Worm (Caenorhabditis elegans) whole organism, late embryonic: ENCODE measurements around the gene K01A12.2.
A peak's percentile ranks its signal among the peaks of the same experiment; 100 is the strongest.

Source experiments
- C38D4.7 ChIP-seq: fragments of 200-800 bp; sonication (Bioruptor generic); optimal IDR thresholded peaks from 2 replicates; lab custom pipeline; 2018; ENCODE audit warnings: mild to moderate bottlenecking, missing genetic modification characterization, moderate library complexity, missing compliant biosample characterization
- F13H6.1 ChIP-seq: sonication (generic microtip); optimal IDR thresholded peaks from 2 replicates; lab custom pipeline; 2016; ENCODE audit warnings: missing genetic modification characterization, missing compliant biosample characterization
- K09A11.1 ChIP-seq: sonication (generic microtip); optimal IDR thresholded peaks from 2 replicates; lab custom pipeline; 2017; ENCODE audit warnings: antibody characterized with exemption, mild to moderate bottlenecking, missing genetic modification characterization, missing compliant biosample characterization; ENCODE audit not compliant: insufficient read depth
- T23F11.4 ChIP-seq: fragments of 200-800 bp; sonication (Bioruptor generic); optimal IDR thresholded peaks from 2 replicates; lab custom pipeline; 2018; ENCODE audit warnings: mild to moderate bottlenecking, missing genetic modification characterization, missing compliant biosample characterization
- Y22D7AL.16 ChIP-seq: sonication (generic microtip); optimal IDR thresholded peaks from 2 replicates; lab custom pipeline; 2016; ENCODE audit warnings: missing genetic modification characterization, missing compliant biosample characterization
- ahr-1 ChIP-seq: sonication (generic microtip); optimal IDR thresholded peaks from 2 replicates; lab custom pipeline; 2016; ENCODE audit warnings: missing genetic modification characterization, missing compliant biosample characterization
- ceh-14 ChIP-seq: sonication (generic microtip); optimal IDR thresholded peaks from 2 replicates; lab custom pipeline; 2016; ENCODE audit warnings: missing genotype, missing genetic modification characterization, missing compliant biosample characterization
- ceh-19 ChIP-seq: fragments of 200-800 bp; sonication (Bioruptor generic); optimal IDR thresholded peaks from 2 replicates; lab custom pipeline; 2018; ENCODE audit warnings: mild to moderate bottlenecking, missing genetic modification characterization, missing compliant biosample characterization
- ceh-2 ChIP-seq: sonication (generic microtip); optimal IDR thresholded peaks from 2 replicates; lab custom pipeline; 2016; ENCODE audit warnings: missing genotype, missing genetic modification characterization, missing compliant biosample characterization
- ceh-22 ChIP-seq: sonication (generic microtip); optimal IDR thresholded peaks from 2 replicates; lab custom pipeline; 2017; ENCODE audit warnings: missing biosample characterization, missing genetic modification characterization
- ceh-24 ChIP-seq: sonication (generic microtip); optimal IDR thresholded peaks from 2 replicates; lab custom pipeline; 2016; ENCODE audit warnings: mild to moderate bottlenecking, missing genetic modification characterization, missing compliant biosample characterization
- ceh-30 ChIP-seq: fragments of 150-350 bp; optimal IDR thresholded peaks from 2 replicates; lab custom pipeline; 2014; ENCODE audit warnings: missing biosample characterization, missing genetic modification characterization
- ceh-31 ChIP-seq: sonication (generic microtip); optimal IDR thresholded peaks from 2 replicates; lab custom pipeline; 2016; ENCODE audit warnings: missing genetic modification characterization, missing compliant biosample characterization
- ceh-34 ChIP-seq: sonication (generic microtip); optimal IDR thresholded peaks from 2 replicates; lab custom pipeline; 2016; ENCODE audit warnings: mild to moderate bottlenecking, missing genetic modification characterization, missing compliant biosample characterization
- ceh-45 ChIP-seq: fragments of 200-800 bp; sonication (Bioruptor generic); IDR thresholded peaks from 2 replicates; pipeline ENCODE4 v1.3.6; 2022; ENCODE audit warnings: missing genetic modification reagents, missing genetic modification characterization, missing compliant biosample characterization
- ceh-48 ChIP-seq: sonication (generic microtip); optimal IDR thresholded peaks from 2 replicates; lab custom pipeline; 2016; ENCODE audit warnings: missing genetic modification characterization, inconsistent platforms, missing compliant biosample characterization
- ceh-6 ChIP-seq: fragments of 200-800 bp; sonication (Bioruptor generic); optimal IDR thresholded peaks from 2 replicates; lab custom pipeline; 2018; ENCODE audit warnings: mild to moderate bottlenecking, missing genetic modification characterization, missing compliant biosample characterization
- ceh-9 ChIP-seq: sonication (generic microtip); optimal IDR thresholded peaks from 2 replicates; lab custom pipeline; 2016; ENCODE audit warnings: mild to moderate bottlenecking, missing genetic modification characterization, inconsistent platforms, missing compliant biosample characterization
- che-1 ChIP-seq: sonication (generic microtip); optimal IDR thresholded peaks from 2 replicates; lab custom pipeline; 2016; ENCODE audit warnings: mild to moderate bottlenecking, missing genetic modification characterization, missing compliant biosample characterization
- dmd-4 ChIP-seq: sonication (generic microtip); optimal IDR thresholded peaks from 2 replicates; lab custom pipeline; 2016; ENCODE audit warnings: borderline replicate concordance, missing genetic modification characterization, missing compliant biosample characterization
- elt-2 ChIP-seq: sonication (generic microtip); optimal IDR thresholded peaks from 2 replicates; lab custom pipeline; 2016; ENCODE audit warnings: missing genetic modification reagents, missing genetic modification characterization, missing compliant biosample characterization
- elt-4 ChIP-seq: sonication (generic microtip); optimal IDR thresholded peaks from 2 replicates; lab custom pipeline; 2016; ENCODE audit warnings: missing genetic modification characterization, missing compliant biosample characterization
- ets-4 ChIP-seq: sonication (generic microtip); optimal IDR thresholded peaks from 2 replicates; lab custom pipeline; 2016; ENCODE audit warnings: missing genetic modification characterization, missing compliant biosample characterization
- eyg-1 ChIP-seq: sonication (generic microtip); optimal IDR thresholded peaks from 2 replicates; lab custom pipeline; 2016; ENCODE audit warnings: missing genotype, missing genetic modification characterization, missing compliant biosample characterization
- fax-1 ChIP-seq: sonication (generic microtip); optimal IDR thresholded peaks from 2 replicates; lab custom pipeline; 2016; ENCODE audit warnings: missing genotype, missing genetic modification characterization, missing compliant biosample characterization
- fkh-10 ChIP-seq: fragments of 150-350 bp; optimal IDR thresholded peaks from 2 replicates; lab custom pipeline; 2014; ENCODE audit warnings: missing biosample characterization, missing genetic modification reagents, missing genetic modification characterization
- fkh-6 ChIP-seq: sonication (generic microtip); optimal IDR thresholded peaks from 2 replicates; lab custom pipeline; 2016; ENCODE audit warnings: missing genetic modification characterization, missing compliant biosample characterization
- hlh-15 ChIP-seq: sonication (generic microtip); optimal IDR thresholded peaks from 2 replicates; lab custom pipeline; 2016; ENCODE audit warnings: missing genetic modification characterization, missing compliant biosample characterization
- hlh-30 ChIP-seq: sonication (generic microtip); optimal IDR thresholded peaks from 2 replicates; lab custom pipeline; 2017; ENCODE audit warnings: antibody characterized with exemption, missing genetic modification characterization, missing compliant biosample characterization; ENCODE audit not compliant: insufficient read depth
- hlh-6 ChIP-seq: sonication (generic microtip); optimal IDR thresholded peaks from 2 replicates; lab custom pipeline; 2016; ENCODE audit warnings: missing genotype, missing genetic modification characterization, missing compliant biosample characterization
- lim-6 ChIP-seq: sonication (generic microtip); optimal IDR thresholded peaks from 2 replicates; lab custom pipeline; 2016; ENCODE audit warnings: missing genetic modification characterization, missing compliant biosample characterization
- lin-11 ChIP-seq: fragments of 200-800 bp; sonication (Bioruptor generic); optimal IDR thresholded peaks from 2 replicates; lab custom pipeline; 2018; ENCODE audit warnings: mild to moderate bottlenecking, missing genetic modification characterization, missing compliant biosample characterization
- mec-3 ChIP-seq: sonication (generic microtip); optimal IDR thresholded peaks from 2 replicates; lab custom pipeline; 2016; ENCODE audit warnings: borderline replicate concordance, missing genetic modification characterization, missing compliant biosample characterization
- nfya-1 ChIP-seq: sonication (generic microtip); optimal IDR thresholded peaks from 2 replicates; lab custom pipeline; 2017; ENCODE audit warnings: missing genetic modification characterization, mild to moderate bottlenecking, missing compliant biosample characterization, antibody characterized with exemption, moderate library complexity
- npax-4 ChIP-seq: sonication (generic microtip); optimal IDR thresholded peaks from 2 replicates; lab custom pipeline; 2016; ENCODE audit warnings: missing genetic modification characterization, missing compliant biosample characterization
- odd-2 ChIP-seq: sonication (generic microtip); optimal IDR thresholded peaks from 2 replicates; lab custom pipeline; 2017; ENCODE audit warnings: antibody characterized with exemption, mild to moderate bottlenecking, missing genetic modification characterization, missing compliant biosample characterization
- pag-3 ChIP-seq: sonication (generic microtip); optimal IDR thresholded peaks from 2 replicates; lab custom pipeline; 2016; ENCODE audit warnings: missing compliant biosample characterization, missing genetic modification characterization, borderline replicate concordance
- pat-9 ChIP-seq: fragments of 200-800 bp; sonication (Bioruptor generic); optimal IDR thresholded peaks from 2 replicates; lab custom pipeline; 2018; ENCODE audit warnings: mild to moderate bottlenecking, missing genetic modification characterization, moderate library complexity, missing compliant biosample characterization
- pha-2 ChIP-seq: sonication (generic microtip); optimal IDR thresholded peaks from 2 replicates; lab custom pipeline; 2017; ENCODE audit warnings: mild to moderate bottlenecking, missing genetic modification characterization, missing compliant biosample characterization
- pqm-1 ChIP-seq: sonication (generic microtip); optimal IDR thresholded peaks from 2 replicates; lab custom pipeline; 2016; ENCODE audit warnings: missing genetic modification characterization, missing compliant biosample characterization
- ref-2 ChIP-seq: sonication (generic microtip); optimal IDR thresholded peaks from 2 replicates; lab custom pipeline; 2016; ENCODE audit warnings: missing genetic modification characterization, missing compliant biosample characterization
- sdc-2 ChIP-seq: sonication (generic microtip); optimal IDR thresholded peaks from 2 replicates; lab custom pipeline; 2016; ENCODE audit warnings: missing genotype, missing genetic modification characterization, missing compliant biosample characterization
- sox-2 ChIP-seq: fragments of 200-800 bp; sonication (Bioruptor generic); IDR thresholded peaks from 2 replicates; pipeline ENCODE4 v1.3.6; 2022; ENCODE audit warnings: missing genetic modification reagents, missing genetic modification characterization, missing compliant biosample characterization
- sox-4 ChIP-seq: sonication (generic microtip); optimal IDR thresholded peaks from 2 replicates; lab custom pipeline; 2017; ENCODE audit warnings: mild to moderate bottlenecking, missing genetic modification characterization, inconsistent platforms, missing compliant biosample characterization
- syd-9 ChIP-seq: sonication (generic microtip); optimal IDR thresholded peaks from 2 replicates; lab custom pipeline; 2016; ENCODE audit warnings: mild to moderate bottlenecking, missing genetic modification characterization, moderate library complexity, missing compliant biosample characterization
- tbx-2 ChIP-seq: sonication (generic microtip); optimal IDR thresholded peaks from 2 replicates; lab custom pipeline; 2016; ENCODE audit warnings: missing genetic modification characterization, missing compliant biosample characterization
- tbx-7 ChIP-seq: sonication (generic microtip); optimal IDR thresholded peaks from 2 replicates; lab custom pipeline; 2016; ENCODE audit warnings: missing genotype, missing genetic modification characterization, missing compliant biosample characterization
- ttx-3 ChIP-seq: sonication (generic microtip); optimal IDR thresholded peaks from 2 replicates; lab custom pipeline; 2016; ENCODE audit warnings: missing genetic modification reagents, missing genetic modification characterization, missing compliant biosample characterization
- unc-3 ChIP-seq, 2 experiments: fragments of 200-800 bp in 1 of 2; sonication (Bioruptor generic) in 1 of 2; sonication (generic microtip) in 1 of 2; conservative IDR thresholded peaks in 1 of 2; optimal IDR thresholded peaks in 1 of 2; 2 replicates each; pipeline versions ENCODE4 v1.3.6 to Lab custom; 2016 to 2022; ENCODE audit warnings: missing compliant biosample characterization in 2 of 2, missing genetic modification characterization in 2 of 2, missing genetic modification reagents in 1 of 2
- unc-42 ChIP-seq: sonication (generic microtip); optimal IDR thresholded peaks from 2 replicates; lab custom pipeline; 2016; ENCODE audit warnings: missing genotype, missing genetic modification characterization, missing compliant biosample characterization
- unc-86 ChIP-seq: sonication (generic microtip); optimal IDR thresholded peaks from 2 replicates; lab custom pipeline; 2016; ENCODE audit warnings: missing genetic modification characterization, missing compliant biosample characterization
- ztf-16 ChIP-seq: sonication (generic microtip); optimal IDR thresholded peaks from 2 replicates; lab custom pipeline; 2017; ENCODE audit warnings: missing genetic modification characterization, missing compliant biosample characterization

The K01A12.2 gene

ce11 chrX:8646287-8646686 is 33.1 kb downstream of the K01A12.2 start:
- TF ChIP-seq F13H6.1 = peak; percentile 3
- peak; percentile 68 for TF ChIP-seq pha-2 (tag; lab: Kevin White, UChicago)
- peak; percentile 10 for TF ChIP-seq T23F11.4 (GFP tag; lab: Kevin White, UChicago)
- no peak for TF ChIP-seq ceh-14 (tag; lab: Kevin White, UChicago)
- peak; percentile 82 for TF ChIP-seq eyg-1 (tag; lab: Kevin White, UChicago)
- TF ChIP-seq elt-4 (tag; lab: Kevin White, UChicago) = no peak
- TF ChIP-seq ceh-31 = no peak
- peak; percentile 53 for TF ChIP-seq Y22D7AL.16 (tag; lab: Kevin White, UChicago)
- TF ChIP-seq ceh-45 (GFP tag; lab: Robert Waterston, UW) = no peak
- TF ChIP-seq che-1 (tag; lab: Kevin White, UChicago) = peak; percentile 66
- peak; percentile 59 for TF ChIP-seq pat-9 (tag; lab: Kevin White, UChicago)
- TF ChIP-seq elt-2 (tag; lab: Kevin White, UChicago) = peak; percentile 78
- no peak for TF ChIP-seq ets-4 (tag; lab: Kevin White, UChicago)
- TF ChIP-seq ceh-19 (GFP tag; lab: Kevin White, UChicago) = peak; percentile 62
- TF ChIP-seq tbx-2 (tag; lab: Kevin White, UChicago) = peak; percentile 54
- peak; percentile 31 for TF ChIP-seq ceh-34
- TF ChIP-seq lin-11 = peak; percentile 62
- TF ChIP-seq npax-4 (tag; lab: Kevin White, UChicago) = peak; percentile 46
- TF ChIP-seq sox-4 (tag; lab: Kevin White, UChicago) = peak; percentile 69
- no peak for TF ChIP-seq ref-2 (tag; lab: Kevin White, UChicago)
- no peak for TF ChIP-seq ceh-24
- no peak for TF ChIP-seq pqm-1 (tag; lab: Kevin White, UChicago)
- TF ChIP-seq ceh-6 (GFP tag; lab: Kevin White, UChicago) = peak; percentile 78
- peak; percentile 13 for TF ChIP-seq fkh-6
- TF ChIP-seq sdc-2 (tag; lab: Kevin White, UChicago) = peak; percentile 76
- TF ChIP-seq hlh-30 (tag; lab: Kevin White, UChicago) = peak; percentile 1
- peak; percentile 25 for TF ChIP-seq K09A11.1 (tag; lab: Kevin White, UChicago)
- TF ChIP-seq unc-3 (GFP tag; conservative IDR thresholded peaks at IDR 0.05; lab: Robert Waterston, UW) = peak; percentile 79
- peak; percentile 38 for TF ChIP-seq unc-3 (tag; optimal IDR thresholded peaks at IDR 0.05; lab: Kevin White, UChicago)
- no peak for TF ChIP-seq nfya-1
- TF ChIP-seq ztf-16 (tag; lab: Kevin White, UChicago) = peak; percentile 66
- no peak for TF ChIP-seq ceh-22
- peak; percentile 66 for TF ChIP-seq sox-2 (GFP tag; lab: Robert Waterston, UW)
- TF ChIP-seq ceh-2 (tag; lab: Kevin White, UChicago) = peak; percentile 34
- no peak for TF ChIP-seq pag-3 (tag; lab: Kevin White, UChicago)
- TF ChIP-seq odd-2 (tag; lab: Kevin White, UChicago) = no peak
- no peak for TF ChIP-seq fkh-10 (GFP tag; lab: Kevin White, UChicago)
- no peak for TF ChIP-seq mec-3 (tag; lab: Kevin White, UChicago)
- peak; percentile 64 for TF ChIP-seq C38D4.7 (GFP tag; lab: Kevin White, UChicago)
- peak; percentile 67 for TF ChIP-seq unc-86
- no peak for TF ChIP-seq hlh-15
- TF ChIP-seq ceh-30 (tag; lab: Kevin White, UChicago) = no peak
- TF ChIP-seq lim-6 (tag; lab: Kevin White, UChicago) = no peak
- TF ChIP-seq fax-1 = peak; percentile 59
- no peak for TF ChIP-seq ceh-9 (tag; lab: Kevin White, UChicago)
- peak; percentile 37 for TF ChIP-seq syd-9 (tag; lab: Kevin White, UChicago)
- peak; percentile 55 for TF ChIP-seq ceh-48 (tag; lab: Kevin White, UChicago)
- TF ChIP-seq unc-42 (tag; lab: Kevin White, UChicago) = peak; percentile 30
- TF ChIP-seq ttx-3 = peak; percentile 69
- TF ChIP-seq dmd-4 (tag; lab: Kevin White, UChicago) = no peak
- peak; percentile 77 for TF ChIP-seq hlh-6 (tag; lab: Kevin White, UChicago)
- TF ChIP-seq ahr-1 (tag; lab: Kevin White, UChicago) = peak; percentile 38
- TF ChIP-seq tbx-7 = no peak
